Worm (Caenorhabditis elegans) whole organism, L4/young adult: ENCODE measurements around the gene R11G1.1.

Source experiments
- W03F9.2 ChIP-seq: fragments of 150-350 bp; optimal IDR thresholded peaks from 2 replicates; lab custom pipeline; 2014; ENCODE audit warnings: missing biosample characterization, missing genetic modification characterization
- dao-5 ChIP-seq: sonication (generic microtip); optimal IDR thresholded peaks from 2 replicates; lab custom pipeline; 2016; ENCODE audit warnings: missing genotype, missing genetic modification characterization, moderate library complexity, missing compliant biosample characterization
- him-1 ChIP-seq: sonication (generic microtip); optimal IDR thresholded peaks from 2 replicates; lab custom pipeline; 2016; ENCODE audit warnings: missing genotype, missing genetic modification reagents, missing genetic modification characterization, missing compliant biosample characterization

The R11G1.1 gene

DNA sequence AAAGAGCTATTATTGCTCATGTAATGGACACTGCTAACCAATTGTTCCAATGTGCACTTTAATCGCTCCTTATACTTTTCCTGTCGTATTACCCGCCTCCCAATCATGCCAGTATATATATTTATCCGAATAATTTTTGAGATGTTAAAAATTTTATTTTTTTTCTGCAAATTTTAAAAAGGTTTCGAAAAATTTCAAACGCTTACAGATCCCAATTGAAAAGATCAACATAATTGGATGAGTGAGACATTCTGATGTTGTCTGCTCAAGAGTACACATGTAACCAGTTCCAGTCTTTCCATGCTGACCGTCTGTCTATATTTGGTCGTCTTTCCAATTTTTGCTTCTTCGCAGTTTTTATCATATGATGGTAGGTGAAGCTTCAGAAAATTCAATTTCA lies at the start of gene R11G1.1:
Gene R11G1.1 (plus strand): TSS at position 301 of the 400 bp plus-strand sequence.
- TF ChIP-seq dao-5 (tag; lab: Kevin White, UChicago) = no peak
- no peak for TF ChIP-seq W03F9.2 (tag; lab: Kevin White, UChicago)
- no peak for TF ChIP-seq him-1 (tag; lab: Kevin White, UChicago)

DNA sequence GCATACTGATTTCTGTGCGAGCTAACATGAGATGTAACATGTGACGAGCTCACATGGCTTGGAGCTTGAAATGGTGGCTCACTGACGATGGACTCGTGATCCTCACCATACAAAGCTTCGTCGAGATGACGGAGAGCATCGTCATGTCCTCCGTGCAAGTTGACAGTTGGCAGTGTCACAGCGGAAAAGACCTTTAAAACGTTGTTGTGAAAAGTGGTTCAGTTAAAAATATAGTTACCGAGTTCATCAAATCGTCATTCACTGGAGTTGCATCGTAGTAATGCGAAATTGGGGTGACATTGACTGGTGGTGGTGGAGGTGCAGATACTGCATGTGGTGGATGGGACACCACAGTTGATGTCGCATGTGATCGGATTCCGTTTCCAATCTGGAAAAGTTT lies 48.9 kb upstream of the R11G1.1 start:
- no peak for TF ChIP-seq W03F9.2 (tag; lab: Kevin White, UChicago)
- no peak for TF ChIP-seq him-1 (tag; lab: Kevin White, UChicago)
- TF ChIP-seq dao-5 (tag; lab: Kevin White, UChicago) = no peak

DNA sequence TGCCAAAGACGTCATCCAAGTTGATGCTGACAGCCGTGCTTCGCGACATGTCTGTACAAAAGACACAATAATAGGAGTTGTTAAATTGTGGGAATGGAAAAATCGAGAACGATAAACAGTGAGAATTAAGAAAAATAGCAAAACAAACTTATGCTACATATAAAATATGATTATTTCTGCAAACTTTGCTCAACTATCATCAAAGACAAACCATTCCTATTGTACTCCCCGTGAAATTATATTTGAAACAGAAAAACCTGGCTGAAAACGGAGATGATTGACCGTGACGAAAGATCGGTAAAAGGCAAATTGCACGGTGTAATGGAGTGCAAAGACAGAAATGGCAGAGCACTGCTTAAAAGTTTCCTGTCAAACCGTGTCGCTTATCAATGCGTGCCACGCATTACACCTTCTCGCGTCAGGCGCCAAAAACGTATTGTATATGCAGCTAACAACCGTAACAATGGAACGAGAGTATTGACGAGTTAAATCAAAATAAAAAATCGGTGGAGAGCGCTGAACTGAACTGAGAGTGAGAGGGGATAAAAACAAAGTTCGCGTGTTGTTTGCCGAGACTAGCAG lies 48.2 kb upstream of the R11G1.1 start, which contains the start of gene C18B2.5:
Gene C18B2.5 (minus strand): TSS at position 51 of the 582 bp plus-strand sequence.
- no peak for TF ChIP-seq dao-5 (tag; lab: Kevin White, UChicago)
- no peak for TF ChIP-seq him-1 (tag; lab: Kevin White, UChicago)

DNA sequence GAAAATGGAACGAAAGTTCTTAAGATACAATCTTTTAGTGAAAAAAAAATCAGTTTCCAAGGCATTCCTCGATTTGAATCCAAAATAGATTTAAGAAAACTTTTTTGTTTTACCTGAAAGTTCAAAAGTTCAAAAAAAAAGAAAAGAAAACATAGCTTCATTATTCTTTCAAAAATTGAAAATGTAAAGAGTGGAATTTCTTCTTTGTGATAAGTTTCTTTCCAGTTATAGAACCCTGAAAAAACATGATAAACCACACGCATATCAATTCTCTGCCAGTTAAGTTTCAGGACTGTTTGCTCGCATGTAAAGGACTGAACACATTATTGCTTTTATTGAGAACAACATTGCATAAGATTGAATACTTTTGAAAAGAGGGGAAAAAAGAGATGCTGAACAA lies 47.6 kb upstream of the R11G1.1 start:
- TF ChIP-seq him-1 (tag; lab: Kevin White, UChicago) (no peak), W03F9.2 (tag; lab: Kevin White, UChicago) (no peak), dao-5 (tag; lab: Kevin White, UChicago) (no peak)

DNA sequence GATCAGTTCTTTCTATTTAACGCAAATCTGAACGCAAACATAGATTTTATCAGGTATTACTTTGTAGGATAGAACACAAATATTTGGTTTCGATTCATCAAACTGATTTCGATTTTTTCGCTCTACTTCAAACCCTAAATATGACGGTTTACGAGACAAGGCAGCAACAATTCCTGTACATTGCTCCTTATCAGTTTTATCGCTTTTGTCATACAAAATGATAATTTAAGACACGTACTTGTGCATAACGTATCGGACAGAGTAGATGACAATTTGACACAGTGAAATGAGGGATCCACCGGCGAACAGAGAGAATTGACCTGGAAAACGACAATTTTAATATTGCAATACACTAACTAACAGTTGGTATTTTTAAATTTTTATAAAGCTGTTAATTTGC lies 45.6 kb upstream of the R11G1.1 start:
- TF ChIP-seq dao-5 (tag; lab: Kevin White, UChicago) (no peak), W03F9.2 (tag; lab: Kevin White, UChicago) (no peak), him-1 (tag; lab: Kevin White, UChicago) (no peak)

DNA sequence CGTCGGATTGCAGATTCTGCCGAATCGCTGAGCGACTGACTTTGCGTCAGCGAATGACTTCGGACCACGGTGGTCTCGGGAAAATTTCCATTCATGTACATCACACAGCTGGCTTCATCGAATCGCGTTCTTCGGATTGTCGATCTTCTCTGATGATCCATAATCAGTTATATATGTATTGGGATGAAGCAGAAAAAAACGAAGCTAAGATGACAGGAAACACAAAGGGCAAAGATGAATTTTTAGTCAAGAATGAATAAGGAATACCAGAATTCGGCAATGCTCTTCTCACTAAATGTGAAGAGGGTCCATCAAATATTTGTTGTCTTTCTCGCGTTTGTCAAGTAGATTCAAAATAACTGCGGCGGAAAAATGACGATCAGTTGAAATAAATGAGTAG lies 42.1 kb upstream of the R11G1.1 start, which contains the start of gene del-9:
Gene del-9 (minus strand): TSS at position 101 of the 400 bp plus-strand sequence.
- TF ChIP-seq him-1 (tag; lab: Kevin White, UChicago) (no peak), W03F9.2 (tag; lab: Kevin White, UChicago) (no peak), dao-5 (tag; lab: Kevin White, UChicago) (no peak)

DNA sequence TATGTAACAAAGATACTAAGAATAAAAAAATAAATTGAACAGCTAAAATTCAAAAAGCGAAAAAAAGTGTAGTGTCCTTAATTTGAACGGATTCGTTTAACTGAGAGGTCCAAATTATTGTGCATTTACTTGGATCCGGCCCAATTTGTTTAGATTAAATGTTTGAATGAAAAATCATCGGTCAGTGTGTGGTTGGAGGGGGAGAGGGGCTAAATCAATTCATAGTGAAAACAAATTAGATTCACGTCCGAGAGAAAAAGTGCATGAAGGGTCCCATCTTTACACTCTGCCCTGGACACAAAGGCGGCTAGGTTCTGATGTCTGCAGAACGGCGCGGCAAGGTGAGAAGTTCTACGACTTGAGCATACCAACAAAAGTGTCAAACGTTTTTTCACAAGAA lies 40.5 kb upstream of the R11G1.1 start:
- TF ChIP-seq W03F9.2 (tag; lab: Kevin White, UChicago) = no peak
- TF ChIP-seq dao-5 (tag; lab: Kevin White, UChicago) = no peak
- no peak for TF ChIP-seq him-1 (tag; lab: Kevin White, UChicago)

DNA sequence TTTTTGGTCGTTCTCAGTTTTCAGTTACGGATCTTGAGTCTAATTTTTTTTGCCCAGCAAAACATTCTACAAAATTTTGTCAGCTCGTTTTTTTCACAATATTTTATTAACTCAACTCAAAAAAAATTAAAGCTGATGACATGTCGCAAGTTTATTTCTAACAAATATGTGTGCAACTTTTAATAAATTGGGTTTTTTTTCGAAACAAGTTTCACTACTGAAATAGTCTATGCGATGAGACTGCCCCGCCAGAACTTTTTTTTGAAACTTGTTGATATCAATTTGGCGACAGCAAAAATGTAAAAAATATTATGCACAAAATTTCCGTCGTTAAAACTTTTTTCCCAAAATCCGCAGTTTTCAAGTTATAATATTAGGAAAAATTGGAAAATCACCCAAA lies 36.1 kb upstream of the R11G1.1 start, which contains the start of gene C18B2.2:
Gene C18B2.2 (plus strand): TSS at position 301 of the 400 bp plus-strand sequence.
- TF ChIP-seq W03F9.2 (tag; lab: Kevin White, UChicago) = no peak
- no peak for TF ChIP-seq dao-5 (tag; lab: Kevin White, UChicago)

DNA sequence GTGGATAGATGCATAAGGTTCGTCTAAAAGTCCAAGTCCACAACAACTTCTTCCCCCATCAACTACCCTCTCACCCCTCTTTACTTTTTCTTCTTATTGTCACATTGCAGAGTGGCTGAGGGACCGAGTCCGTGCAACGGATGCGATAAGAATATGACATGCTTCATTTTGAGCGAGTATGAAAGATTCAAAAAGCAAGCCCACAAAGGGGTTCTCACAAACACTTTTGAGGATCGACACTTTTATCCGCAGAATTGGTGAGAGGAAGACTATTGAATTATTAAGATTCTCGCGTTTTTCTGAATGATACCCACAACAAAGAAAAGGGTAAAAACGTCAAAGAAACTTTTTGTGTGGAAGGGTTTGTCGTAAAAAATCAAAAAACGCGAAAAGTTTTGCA lies 33.7 kb upstream of the R11G1.1 start:
- TF ChIP-seq dao-5 (tag; lab: Kevin White, UChicago) (no peak), W03F9.2 (tag; lab: Kevin White, UChicago) (no peak), him-1 (tag; lab: Kevin White, UChicago) (no peak)

DNA sequence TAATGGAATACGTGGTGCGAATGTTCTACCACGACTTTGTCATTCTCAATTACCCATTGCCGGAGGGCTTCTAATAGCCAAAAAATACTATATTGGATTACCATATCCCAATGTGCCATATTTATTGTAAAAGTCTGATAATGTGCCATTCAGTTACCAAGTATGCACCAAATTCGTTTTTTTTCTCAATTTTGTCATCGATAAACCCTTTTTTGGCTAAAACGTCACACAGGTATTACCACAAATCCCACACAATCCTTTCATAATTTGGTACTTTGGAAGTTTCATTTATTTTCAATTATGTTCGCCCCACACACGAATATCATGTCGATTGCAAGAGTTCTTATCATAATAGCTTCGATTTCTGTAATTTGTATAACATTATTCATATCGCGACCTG lies 31.3 kb upstream of the R11G1.1 start, which contains the start of gene vep-2:
Gene vep-2 (plus strand): TSS at position 301 of the 400 bp plus-strand sequence.
- TF ChIP-seq dao-5 (tag; lab: Kevin White, UChicago) (no peak), him-1 (tag; lab: Kevin White, UChicago) (no peak), W03F9.2 (tag; lab: Kevin White, UChicago) (no peak)

DNA sequence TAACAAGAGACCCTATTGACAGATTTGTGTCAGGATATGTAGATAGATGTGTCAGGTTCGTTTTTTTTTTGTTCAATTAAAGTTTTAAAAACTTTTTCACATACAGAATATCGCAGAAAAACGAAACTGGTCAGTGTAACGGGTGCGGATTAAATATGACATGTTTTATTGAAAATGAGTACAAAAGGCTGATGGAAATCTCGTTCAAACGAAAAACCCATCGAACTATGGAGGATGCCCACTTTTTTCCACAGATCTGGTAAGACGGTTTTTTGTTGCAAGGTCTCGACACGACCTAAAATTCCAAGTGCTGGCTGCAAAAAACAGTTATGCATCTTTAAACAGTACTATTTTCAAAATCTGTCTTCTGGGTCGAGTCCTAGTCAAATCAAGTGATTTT lies 29.2 kb upstream of the R11G1.1 start:
- no peak for TF ChIP-seq dao-5 (tag; lab: Kevin White, UChicago)
- TF ChIP-seq W03F9.2 (tag; lab: Kevin White, UChicago) = no peak
- TF ChIP-seq him-1 (tag; lab: Kevin White, UChicago) = no peak

DNA sequence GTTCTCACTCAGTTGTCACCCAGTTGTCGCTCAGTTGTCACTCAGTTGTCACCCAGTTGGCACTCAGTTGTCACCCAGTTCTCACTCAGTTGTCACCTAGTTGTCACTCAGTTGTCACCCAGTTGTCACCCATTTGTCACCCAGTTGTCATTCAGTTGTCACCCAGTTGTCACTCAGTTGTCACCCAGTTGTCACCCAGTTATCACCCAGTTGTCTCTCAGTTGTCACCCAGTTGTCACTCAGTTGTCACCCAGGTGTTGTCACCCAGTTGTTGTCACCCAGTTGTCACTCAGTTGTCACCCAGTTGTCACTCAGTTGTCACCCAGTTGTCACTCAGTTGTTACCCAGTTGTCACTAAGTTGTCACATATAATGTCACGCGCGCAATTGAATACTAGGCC lies 27.7 kb upstream of the R11G1.1 start:
- no peak for TF ChIP-seq him-1 (tag; lab: Kevin White, UChicago)
- no peak for TF ChIP-seq W03F9.2 (tag; lab: Kevin White, UChicago)
- TF ChIP-seq dao-5 (tag; lab: Kevin White, UChicago) = no peak

DNA sequence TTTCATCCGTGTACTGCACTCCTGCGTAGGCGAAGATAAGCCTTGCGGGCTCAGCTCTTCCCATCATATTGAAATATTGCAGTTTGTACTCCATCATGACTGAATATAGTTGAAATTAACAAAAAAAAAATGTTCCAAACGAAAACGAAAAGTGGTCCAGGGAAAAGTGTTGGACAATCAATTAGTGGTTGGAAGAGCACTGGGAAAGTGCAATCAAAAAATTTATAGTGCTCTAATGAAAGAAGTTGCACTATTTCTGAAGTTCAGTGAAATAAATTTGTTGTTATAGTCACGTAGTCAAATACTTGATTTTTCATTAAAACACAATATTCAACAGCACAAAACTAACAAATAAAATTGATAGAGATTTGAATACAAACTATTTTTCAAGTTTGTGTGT lies 25.6 kb upstream of the R11G1.1 start, which contains the start of gene gst-11:
Gene gst-11 (minus strand): TSS at position 101 of the 400 bp plus-strand sequence.
- no peak for TF ChIP-seq dao-5 (tag; lab: Kevin White, UChicago)
- TF ChIP-seq W03F9.2 (tag; lab: Kevin White, UChicago) = no peak
- TF ChIP-seq him-1 (tag; lab: Kevin White, UChicago) = no peak

DNA sequence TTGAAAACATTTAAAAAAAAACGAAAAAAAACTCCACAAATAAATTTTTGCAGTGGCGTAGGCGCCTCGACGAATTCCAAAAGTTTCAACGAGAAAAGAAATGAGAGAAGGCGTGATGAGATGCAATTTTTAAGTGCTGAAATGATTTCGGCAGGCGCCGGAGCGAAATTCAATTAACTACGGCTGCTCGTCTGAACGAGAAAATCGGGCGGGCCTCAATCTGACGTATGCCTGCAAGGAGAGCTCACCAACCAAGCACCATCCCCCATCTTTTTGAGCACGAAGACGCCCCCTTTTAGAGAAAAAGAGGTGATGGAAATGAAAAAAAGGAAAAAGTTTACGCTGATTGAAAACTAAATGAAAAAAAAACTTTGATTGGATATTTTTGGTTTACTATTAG lies 24.5 kb upstream of the R11G1.1 start:
- TF ChIP-seq W03F9.2 (tag; lab: Kevin White, UChicago) (no peak), him-1 (tag; lab: Kevin White, UChicago) (no peak), dao-5 (tag; lab: Kevin White, UChicago) (no peak)
